Fruit fly (Drosophila melanogaster) whole organism, embryonic: ENCODE data around the gene IntS6.

Source experiments
- Ada2b ChIP-seq: fragments of 200-800 bp; sonication (Bioruptor generic); IDR thresholded peaks from 2 replicates; pipeline ENCODE4 v1.3.6; 2022; ENCODE audit warnings: missing biosample characterization, missing genetic modification characterization
- CG10366 ChIP-seq: fragments of 200-800 bp; sonication (Bioruptor generic); IDR thresholded peaks from 2 replicates; pipeline ENCODE4 v1.3.6; 2022; ENCODE audit warnings: missing biosample characterization, missing genetic modification characterization
- CG10654 ChIP-seq: fragments of 200-800 bp; sonication (Bioruptor generic); optimal IDR thresholded peaks from 2 replicates; lab custom pipeline; 2016; ENCODE audit warnings: missing biosample characterization, missing genetic modification characterization
- CG12155 ChIP-seq: fragments of 200-800 bp; sonication (Bioruptor generic); optimal IDR thresholded peaks from 3 replicates; lab custom pipeline; 2016; ENCODE audit warnings: missing biosample characterization, missing genetic modification characterization
- CG13624 ChIP-seq: fragments of 200-800 bp; sonication (Bioruptor generic); optimal IDR thresholded peaks from 2 replicates; lab custom pipeline; 2016; ENCODE audit warnings: missing biosample characterization, missing genetic modification characterization
- CG14965 ChIP-seq: fragments of 200-800 bp; sonication (Bioruptor generic); optimal IDR thresholded peaks from 2 replicates; lab custom pipeline; 2016; ENCODE audit warnings: missing biosample characterization, missing genetic modification characterization, borderline replicate concordance
- CG15479 ChIP-seq: fragments of 200-800 bp; sonication (Bioruptor generic); optimal IDR thresholded peaks from 3 replicates; lab custom pipeline; 2019; ENCODE audit warnings: missing biosample characterization, mild to moderate bottlenecking, missing genetic modification characterization, moderate library complexity
- CG16813 ChIP-seq: fragments of 200-800 bp; sonication (Bioruptor generic); IDR thresholded peaks from 3 replicates; pipeline ENCODE4 v1.3.6; 2022; ENCODE audit warnings: missing biosample characterization, missing genetic modification characterization; ENCODE audit not compliant: partially characterized antibody
- CG16815 ChIP-seq: fragments of 200-800 bp; sonication (Bioruptor generic); optimal IDR thresholded peaks from 3 replicates; lab custom pipeline; 2017; ENCODE audit warnings: missing biosample characterization, mild to moderate bottlenecking, missing genetic modification characterization
- CG17359 ChIP-seq: fragments of 200-800 bp; sonication (Bioruptor generic); optimal IDR thresholded peaks from 3 replicates; lab custom pipeline; 2018; ENCODE audit warnings: missing biosample characterization, mild to moderate bottlenecking, missing genetic modification characterization, moderate library complexity
- CG1792 ChIP-seq: fragments of 200-800 bp; sonication (Bioruptor generic); optimal IDR thresholded peaks from 2 replicates; lab custom pipeline; 2016; ENCODE audit warnings: missing biosample characterization, missing genetic modification characterization
- CG18476 ChIP-seq: fragments of 200-800 bp; sonication (Bioruptor generic); optimal IDR thresholded peaks from 2 replicates; lab custom pipeline; 2016; ENCODE audit warnings: missing biosample characterization, mild to moderate bottlenecking, missing genetic modification characterization
- CG2889 ChIP-seq: fragments of 200-800 bp; sonication (Bioruptor generic); IDR thresholded peaks from 3 replicates; pipeline ENCODE4 v1.3.6; 2022; ENCODE audit warnings: missing biosample characterization, missing genetic modification characterization
- CG4404 ChIP-seq: fragments of 200-800 bp; sonication (Bioruptor generic); IDR thresholded peaks from 2 replicates; pipeline ENCODE4 v1.3.6; 2022; ENCODE audit warnings: missing biosample characterization, missing genetic modification characterization
- CG6683 ChIP-seq: fragments of 200-800 bp; sonication (Bioruptor generic); optimal IDR thresholded peaks from 2 replicates; lab custom pipeline; 2017; ENCODE audit warnings: missing biosample characterization, mild to moderate bottlenecking, missing genetic modification characterization, missing genetic modification reagents
- CG6765 ChIP-seq: fragments of 200-800 bp; sonication (Bioruptor generic); optimal IDR thresholded peaks from 3 replicates; lab custom pipeline; 2017; ENCODE audit warnings: missing biosample characterization, mild to moderate bottlenecking, missing genetic modification characterization
- CG6813 ChIP-seq: fragments of 200-800 bp; sonication (Bioruptor generic); optimal IDR thresholded peaks from 2 replicates; lab custom pipeline; 2017; ENCODE audit warnings: missing biosample characterization, missing genetic modification characterization, mild to moderate bottlenecking, moderate library complexity, missing genetic modification reagents
- CG7987 ChIP-seq: fragments of 200-800 bp; sonication (Bioruptor generic); optimal IDR thresholded peaks from 2 replicates; lab custom pipeline; 2018; ENCODE audit warnings: missing biosample characterization, mild to moderate bottlenecking, missing genetic modification characterization, moderate library complexity
- CG9932 ChIP-seq: fragments of 200-800 bp; sonication (Bioruptor generic); IDR thresholded peaks from 2 replicates; pipeline ENCODE4 v1.3.6; 2022; ENCODE audit warnings: missing biosample characterization, missing genetic modification characterization
- Eip74EF ChIP-seq, 2 experiments: fragments of 200-800 bp in 1 of 2; fragments of >200 bp in 1 of 2; sonication (Bioruptor generic) in 1 of 2; optimal IDR thresholded peaks; 2 replicates each; lab custom pipeline; 2017 to 2019; ENCODE audit warnings: missing biosample characterization in 2 of 2, missing genetic modification characterization in 2 of 2, mild to moderate bottlenecking in 1 of 2, moderate library complexity in 1 of 2
- GATAe ChIP-seq: fragments of 200-800 bp; sonication (Bioruptor generic); conservative IDR thresholded peaks from 2 replicates; pipeline ENCODE4 v1.3.6; 2022; ENCODE audit warnings: missing biosample characterization, missing genetic modification characterization
- HHEX ChIP-seq: fragments of 200-800 bp; sonication (Bioruptor generic); optimal IDR thresholded peaks from 3 replicates; lab custom pipeline; 2017; ENCODE audit warnings: missing biosample characterization, mild to moderate bottlenecking, missing genetic modification characterization, missing genetic modification reagents
- Hey ChIP-seq: fragments of 200-800 bp; sonication (Bioruptor generic); optimal IDR thresholded peaks from 3 replicates; lab custom pipeline; 2018; ENCODE audit warnings: missing biosample characterization, mild to moderate bottlenecking, missing genetic modification characterization
- Hr78 ChIP-seq, 2 experiments: fragments of 200-800 bp in 1 of 2; fragments of >200 bp in 1 of 2; sonication (Bioruptor generic) in 1 of 2; optimal IDR thresholded peaks; 2 replicates each; lab custom pipeline; 2017 to 2019; ENCODE audit warnings: missing biosample characterization in 2 of 2, missing genetic modification characterization in 2 of 2, mild to moderate bottlenecking in 1 of 2, moderate library complexity in 1 of 2
- Kr ChIP-seq: fragments of 200-800 bp; sonication (Bioruptor generic); optimal IDR thresholded peaks from 2 replicates; lab custom pipeline; 2017; ENCODE audit warnings: missing biosample characterization, mild to moderate bottlenecking, missing genetic modification characterization
- ash1 ChIP-seq: fragments of 200-800 bp; sonication (Bioruptor generic); optimal IDR thresholded peaks from 2 replicates; lab custom pipeline; 2018; ENCODE audit warnings: missing biosample characterization, mild to moderate bottlenecking, missing genetic modification characterization
- dmrt99B ChIP-seq: fragments of 200-800 bp; sonication (Bioruptor generic); optimal IDR thresholded peaks from 2 replicates; lab custom pipeline; 2018; ENCODE audit warnings: missing biosample characterization, mild to moderate bottlenecking, missing genetic modification characterization, moderate library complexity
- dysf ChIP-seq: fragments of 200-800 bp; sonication (Bioruptor generic); IDR thresholded peaks from 3 replicates; pipeline ENCODE4 v1.3.6; 2022; ENCODE audit warnings: missing biosample characterization, missing genetic modification characterization
- eyg ChIP-seq: fragments of 200-800 bp; sonication (Bioruptor generic); optimal IDR thresholded peaks from 3 replicates; lab custom pipeline; 2016; ENCODE audit warnings: missing biosample characterization, missing genetic modification characterization
- gfzf ChIP-seq: fragments of 200-800 bp; sonication (Bioruptor generic); optimal IDR thresholded peaks from 2 replicates; lab custom pipeline; 2016; ENCODE audit warnings: missing biosample characterization, mild to moderate bottlenecking, missing genetic modification characterization, moderate library complexity
- hb ChIP-seq: fragments of 200-800 bp; sonication (Bioruptor generic); IDR thresholded peaks from 3 replicates; pipeline ENCODE4 v1.3.6; 2022; ENCODE audit warnings: missing biosample characterization, missing genetic modification characterization; ENCODE audit not compliant: partially characterized antibody
- hbn ChIP-seq: fragments of 200-800 bp; sonication (Bioruptor generic); IDR thresholded peaks from 2 replicates; pipeline ENCODE4 v1.3.6; 2022; ENCODE audit warnings: missing biosample characterization, missing genetic modification characterization; ENCODE audit not compliant: partially characterized antibody
- hkb ChIP-seq, 2 experiments: fragments of 200-800 bp in 1 of 2; fragments of >200 bp in 1 of 2; sonication (Bioruptor generic) in 1 of 2; IDR thresholded peaks in 1 of 2; optimal IDR thresholded peaks in 1 of 2; 2 replicates each; pipeline versions ENCODE4 v1.3.6 to Lab custom; 2017 to 2022; ENCODE audit warnings: missing biosample characterization in 1 of 2, missing genetic modification characterization in 1 of 2
- insv ChIP-seq, 2 experiments: fragments of 200-800 bp; sonication (Bioruptor generic); optimal IDR thresholded peaks; 3 replicates each; lab custom pipeline; 2016 to 2018; ENCODE audit warnings: missing biosample characterization in 2 of 2, missing genetic modification characterization in 2 of 2
- inv ChIP-seq: fragments of 200-800 bp; sonication (Bioruptor generic); IDR thresholded peaks from 2 replicates; pipeline ENCODE4 v1.3.6; 2022; ENCODE audit warnings: missing biosample characterization, missing genetic modification characterization; ENCODE audit not compliant: partially characterized antibody
- mam ChIP-seq: fragments of 200-800 bp; sonication (Bioruptor generic); optimal IDR thresholded peaks from 3 replicates; lab custom pipeline; 2016; ENCODE audit warnings: missing biosample characterization, missing genetic modification characterization
- onecut ChIP-seq: fragments of 200-800 bp; sonication (Bioruptor generic); IDR thresholded peaks from 2 replicates; pipeline ENCODE4 v1.3.6; 2022; ENCODE audit warnings: missing biosample characterization, missing genetic modification characterization
- pb ChIP-seq: fragments of 200-800 bp; sonication (Bioruptor generic); optimal IDR thresholded peaks from 3 replicates; lab custom pipeline; 2016; ENCODE audit warnings: missing biosample characterization, missing genetic modification characterization
- prd ChIP-seq, 3 experiments: fragments of >200 bp in 2 of 3; fragments of 200-800 bp in 1 of 3; sonication (Bioruptor generic) in 1 of 3; optimal IDR thresholded peaks in 2 of 3; IDR thresholded peaks in 1 of 3; 2 replicates in 2 of 3; 3 replicates in 1 of 3; pipeline versions ENCODE4 v1.3.6 to Lab custom; 2017 to 2022; ENCODE audit warnings: missing biosample characterization in 1 of 3, missing genetic modification characterization in 1 of 3
- psq ChIP-seq: fragments of 200-800 bp; sonication (Bioruptor generic); optimal IDR thresholded peaks from 2 replicates; lab custom pipeline; 2017; ENCODE audit warnings: missing biosample characterization, missing genetic modification characterization
- run ChIP-seq: fragments of 200-800 bp; sonication (Bioruptor generic); optimal IDR thresholded peaks from 3 replicates; lab custom pipeline; 2018; ENCODE audit warnings: missing biosample characterization, mild to moderate bottlenecking, missing genetic modification characterization
- sd ChIP-seq: fragments of 200-800 bp; sonication (Bioruptor generic); optimal IDR thresholded peaks from 3 replicates; lab custom pipeline; 2018; ENCODE audit warnings: missing biosample characterization, mild to moderate bottlenecking, missing genetic modification characterization, moderate library complexity
- shn ChIP-seq: fragments of 200-800 bp; sonication (Bioruptor generic); optimal IDR thresholded peaks from 3 replicates; lab custom pipeline; 2016; ENCODE audit warnings: missing biosample characterization, missing genetic modification characterization
- slbo ChIP-seq: fragments of 200-800 bp; sonication (Bioruptor generic); IDR thresholded peaks from 2 replicates; pipeline ENCODE4 v1.3.6; 2022; ENCODE audit warnings: missing biosample characterization, missing genetic modification characterization
- so ChIP-seq: fragments of 200-800 bp; sonication (Bioruptor generic); IDR thresholded peaks from 3 replicates; pipeline ENCODE4 v1.3.6; 2022; ENCODE audit warnings: missing biosample characterization, missing genetic modification characterization
- ssp ChIP-seq: fragments of 200-800 bp; sonication (Bioruptor generic); IDR thresholded peaks from 2 replicates; pipeline ENCODE4 v1.3.6; 2022; ENCODE audit warnings: missing biosample characterization, missing genetic modification characterization
- vnd ChIP-seq: fragments of 200-800 bp; sonication (Bioruptor generic); IDR thresholded peaks from 3 replicates; pipeline ENCODE4 v1.3.6; 2022; ENCODE audit warnings: missing biosample characterization, missing genetic modification characterization; ENCODE audit not compliant: partially characterized antibody

The IntS6 gene

dm6 chrX:5696436-5697022 is 50.5 kb downstream of the IntS6 start (continued):
- no peak for TF ChIP-seq prd (optimal IDR thresholded peaks at IDR 0.05; lab: Kevin White, UChicago)
- TF ChIP-seq prd (GFP tag; IDR thresholded peaks at IDR 0.05; lab: Robert Waterston, UW), result peak; percentile 98
- no peak for TF ChIP-seq hbn (GFP tag; lab: Robert Waterston, UW)
- peak; percentile 90 for TF ChIP-seq CG2889
- no peak for TF ChIP-seq hb (GFP tag; lab: Robert Waterston, UW)
- TF ChIP-seq CG6683, result peak; percentile 87
- TF ChIP-seq Kr (GFP tag; lab: Kevin White, UChicago), result peak; percentile 88
- TF ChIP-seq Ada2b (GFP tag; lab: Robert Waterston, UW), result peak; percentile 95
- peak; percentile 61 for TF ChIP-seq CG15479 (GFP tag; lab: Kevin White, UChicago)
- TF ChIP-seq CG1792, result peak; percentile 97
- peak in 1 of 2 experiments; percentile 75 for TF ChIP-seq Hr78 (GFP tag; optimal IDR thresholded peaks at IDR 0.05; lab: Kevin White, UChicago)
- TF ChIP-seq CG4404 (GFP tag; lab: Robert Waterston, UW), result peak; percentile 93
- peak; percentile 94 for TF ChIP-seq CG10366 (GFP tag; lab: Robert Waterston, UW)
- peak; percentile 95 for TF ChIP-seq CG12155
- TF ChIP-seq CG13624 (GFP tag; lab: Kevin White, UChicago), result peak; percentile 97
- peak; percentile 76 for TF ChIP-seq sd (tag; lab: Kevin White, UChicago)
- peak; percentile 50 to 69 for TF ChIP-seq insv (GFP tag; optimal IDR thresholded peaks at IDR 0.05; lab: Kevin White, UChicago)
- TF ChIP-seq CG16815, result peak; percentile 96
- TF ChIP-seq vnd, result no peak
- peak; percentile 96 for TF ChIP-seq dmrt99B (tag; lab: Kevin White, UChicago)
- peak in 1 of 2 experiments; percentile 89 for TF ChIP-seq Eip74EF (GFP tag; optimal IDR thresholded peaks at IDR 0.05; lab: Kevin White, UChicago)
- TF ChIP-seq psq (GFP tag; lab: Kevin White, UChicago), result peak; percentile 88
- TF ChIP-seq CG17359 (tag; lab: Kevin White, UChicago), result peak; percentile 95
- TF ChIP-seq shn, result peak; percentile 96
- peak; percentile 85 for TF ChIP-seq ssp (GFP tag; lab: Robert Waterston, UW)
- peak; percentile 87 for TF ChIP-seq CG7987 (GFP tag; lab: Kevin White, UChicago)
- TF ChIP-seq run, result peak; percentile 62
- peak; percentile 96 for TF ChIP-seq pb (GFP tag; lab: Kevin White, UChicago)
- TF ChIP-seq CG14965, result peak; percentile 92
- peak; percentile 96 for TF ChIP-seq mam (GFP tag; lab: Kevin White, UChicago)
- TF ChIP-seq GATAe, result peak; percentile 53
- TF ChIP-seq slbo (GFP tag; lab: Robert Waterston, UW), result peak; percentile 93
- TF ChIP-seq onecut (GFP tag; lab: Robert Waterston, UW), result peak; percentile 97
- TF ChIP-seq CG6765, result peak; percentile 69
- peak; percentile 96 for TF ChIP-seq dysf
- TF ChIP-seq ash1 (GFP tag; lab: Kevin White, UChicago), result peak; percentile 66
- no peak for TF ChIP-seq hkb (optimal IDR thresholded peaks at IDR 0.05; lab: Kevin White, UChicago)
- TF ChIP-seq hkb (GFP tag; IDR thresholded peaks at IDR 0.05; lab: Robert Waterston, UW), result peak; percentile 96
- TF ChIP-seq CG10654 (GFP tag; lab: Kevin White, UChicago), result peak; percentile 97
- peak; percentile 75 for TF ChIP-seq Hey
- TF ChIP-seq CG18476 (GFP tag; lab: Kevin White, UChicago), result peak; percentile 96
- TF ChIP-seq so, result peak; percentile 94
- TF ChIP-seq HHEX, result peak; percentile 95
- TF ChIP-seq CG9932, result peak; percentile 82
- TF ChIP-seq CG16813, result no peak
- TF ChIP-seq eyg (GFP tag; lab: Kevin White, UChicago), result peak; percentile 91
- peak; percentile 37 for TF ChIP-seq gfzf
- no peak for TF ChIP-seq inv (GFP tag; lab: Robert Waterston, UW)
- TF ChIP-seq CG6813, result peak; percentile 92
